Worm (Caenorhabditis elegans) whole organism, L2 larva: ENCODE results near the gene F57C2.4.

Experiments used
- ama-1 ChIP-seq: fragments of 150-350 bp; optimal IDR thresholded peaks from 2 replicates; lab custom pipeline; 2018; ENCODE audit warnings: inconsistent platforms
- elt-3 ChIP-seq: sonication (generic microtip); optimal IDR thresholded peaks from 2 replicates; lab custom pipeline; 2017; ENCODE audit warnings: missing biosample characterization, missing genetic modification characterization
- fos-1 ChIP-seq: fragments of 150-350 bp; optimal IDR thresholded peaks from 2 replicates; lab custom pipeline; 2014; ENCODE audit warnings: missing biosample characterization, missing genetic modification characterization
- unc-55 ChIP-seq: fragments of 150-350 bp; sonication (generic microtip); optimal IDR thresholded peaks from 3 replicates; lab custom pipeline; 2014; ENCODE audit warnings: missing biosample characterization, missing genetic modification reagents, missing genetic modification characterization
- unc-62 ChIP-seq: fragments of 150-350 bp; optimal IDR thresholded peaks from 2 replicates; lab custom pipeline; 2014; ENCODE audit warnings: missing biosample characterization, missing genetic modification reagents, missing genetic modification characterization
- zag-1 ChIP-seq: fragments of 150-350 bp; optimal IDR thresholded peaks from 2 replicates; lab custom pipeline; 2014; ENCODE audit warnings: missing biosample characterization, missing genetic modification characterization

ce11 chrII:14507563-14507962 is 17.6 kb upstream of the F57C2.4 start, which contains the start of the genes K10H10.7 and K10H10.10:
- TF ChIP-seq elt-3 (tag; lab: Kevin White, UChicago) (no peak), unc-62 (GFP tag; lab: Kevin White, UChicago) (no peak), fos-1 (tag; lab: Kevin White, UChicago) (no peak), unc-55 (GFP tag; lab: Kevin White, UChicago) (no peak), zag-1 (tag; lab: Kevin White, UChicago) (no peak), ama-1 (no peak)
